Fruit fly (Drosophila melanogaster): ENCODE results near the gene RpL17.
A peak's percentile ranks its signal among the peaks of the same experiment; 100 is the strongest.

Gene RpL17

dm6 chrX:6719259-6719658 is 24.8 kb downstream of the RpL17 start (continued):
- TF ChIP-seq CG9817 (tag; optimal IDR thresholded peaks at IDR 0.05): no peak
- TF ChIP-seq CG9437 (GFP tag; optimal IDR thresholded peaks at IDR 0.05): no peak
- no peak for TF ChIP-seq CG10431 (GFP tag; optimal IDR thresholded peaks at IDR 0.05)
- TF ChIP-seq klu (GFP tag; IDR thresholded peaks at IDR 0.05): no peak
- no peak for TF ChIP-seq CHES-1-like (GFP tag; optimal IDR thresholded peaks at IDR 0.05)
- peak; percentile 4 for TF ChIP-seq CG15514 (GFP tag; optimal IDR thresholded peaks at IDR 0.05)
- TF ChIP-seq pho (GFP tag; optimal IDR thresholded peaks at IDR 0.05): no peak
- TF ChIP-seq ato (GFP tag; IDR thresholded peaks at IDR 0.05; ENCODE audit: partially characterized antibody): no peak
- TF ChIP-seq her (GFP tag; optimal IDR thresholded peaks at IDR 0.05): no peak
- TF ChIP-seq Stat92E (GFP tag; optimal IDR thresholded peaks at IDR 0.05): no peak
- peak; percentile 3 for TF ChIP-seq ATbp (GFP tag; optimal IDR thresholded peaks at IDR 0.05)
- TF ChIP-seq CG16863 (GFP tag; optimal IDR thresholded peaks at IDR 0.05): no peak
- TF ChIP-seq abd-A (tag; optimal IDR thresholded peaks at IDR 0.05): no peak
- no peak for TF ChIP-seq pan (optimal IDR thresholded peaks at IDR 0.05)
- peak in 1 of 2 experiments; percentile 33 for TF ChIP-seq pan (GFP tag; optimal IDR thresholded peaks at IDR 0.05 in 1 of 2, IDR thresholded peaks at IDR 0.05 in 1 of 2)
- no peak for TF ChIP-seq hkb (optimal IDR thresholded peaks at IDR 0.05)
- TF ChIP-seq hkb (GFP tag; IDR thresholded peaks at IDR 0.05): peak; percentile 56; the same call in 1 of the 2 replicates
- TF ChIP-seq Dp (GFP tag; optimal IDR thresholded peaks at IDR 0.05): no peak
- no peak for TF ChIP-seq B-H1 (GFP tag; IDR thresholded peaks at IDR 0.05)
- no peak for TF ChIP-seq br (optimal IDR thresholded peaks at IDR 0.05)
- no peak for TF ChIP-seq CG1792 (GFP tag; optimal IDR thresholded peaks at IDR 0.05)
- no peak for TF ChIP-seq CG31224 (GFP tag; IDR thresholded peaks at IDR 0.05)
- TF ChIP-seq CG14014 (GFP tag; IDR thresholded peaks at IDR 0.05): no peak
- TF ChIP-seq CG10654 (GFP tag; optimal IDR thresholded peaks at IDR 0.05): no peak
- no peak for TF ChIP-seq Lpt (GFP tag; optimal IDR thresholded peaks at IDR 0.05)
- no peak for TF ChIP-seq CG7987 (GFP tag; optimal IDR thresholded peaks at IDR 0.05)
- TF ChIP-seq Sry-β (GFP tag; optimal IDR thresholded peaks at IDR 0.05): no peak
- TF ChIP-seq knrl (GFP tag; IDR thresholded peaks at IDR 0.05; ENCODE audit: partially characterized antibody): no peak
- no peak for TF ChIP-seq CG10321 (GFP tag; IDR thresholded peaks at IDR 0.05)
- no peak for TF ChIP-seq gce (GFP tag; IDR thresholded peaks at IDR 0.05)
- no peak for TF ChIP-seq CG11247 (GFP tag; IDR thresholded peaks at IDR 0.05)
- TF ChIP-seq CG11093 (GFP tag; IDR thresholded peaks at IDR 0.05): no peak
- TF ChIP-seq Mrtf (GFP tag; IDR thresholded peaks at IDR 0.05): no peak
- TF ChIP-seq zfh2 (GFP tag; optimal IDR thresholded peaks at IDR 0.05): no peak
- peak; percentile 39 for TF ChIP-seq Sox102F (GFP tag; optimal IDR thresholded peaks at IDR 0.05)
- TF ChIP-seq tgo (GFP tag; IDR thresholded peaks at IDR 0.05): no peak
- no peak for TF ChIP-seq HLH54F (GFP tag; optimal IDR thresholded peaks at IDR 0.05)
- no peak for TF ChIP-seq dimm (GFP tag; IDR thresholded peaks at IDR 0.05)
- TF ChIP-seq CG16779 (GFP tag; IDR thresholded peaks at IDR 0.05): no peak
- TF ChIP-seq CG15696 (tag; optimal IDR thresholded peaks at IDR 0.05): no peak
- no peak for TF ChIP-seq chn (GFP tag; optimal IDR thresholded peaks at IDR 0.05)
- no peak for TF ChIP-seq CG12391 (tag; optimal IDR thresholded peaks at IDR 0.05)
- TF ChIP-seq Ravus (GFP tag; IDR thresholded peaks at IDR 0.05): no peak; the same call in 1 of the 2 replicates
- no peak for TF ChIP-seq CoRest (tag; optimal IDR thresholded peaks at IDR 0.05)
- peak; percentile 12 for TF ChIP-seq CG18262 (tag; optimal IDR thresholded peaks at IDR 0.05)
- no peak for TF ChIP-seq kay (GFP tag; optimal IDR thresholded peaks at IDR 0.05)
- TF ChIP-seq CG7745 (tag; optimal IDR thresholded peaks at IDR 0.05): no peak
- TF ChIP-seq Mes4 (GFP tag; optimal IDR thresholded peaks at IDR 0.05): no peak
- TF ChIP-seq Dref (GFP tag; IDR thresholded peaks at IDR 0.05): no peak
- TF ChIP-seq CG2678 (tag; optimal IDR thresholded peaks at IDR 0.05): peak; percentile 40
- no peak for TF ChIP-seq Opbp (GFP tag; IDR thresholded peaks at IDR 0.05; ENCODE audit: partially characterized antibody)
- no peak for TF ChIP-seq CG7928 (GFP tag; optimal IDR thresholded peaks at IDR 0.05)
- no peak for TF ChIP-seq CG10543 (GFP tag; optimal IDR thresholded peaks at IDR 0.05)

Measured in whole organism, embryonic.